Worm (Caenorhabditis elegans) whole organism, L1 larva: ENCODE measurements around the gene aat-6.

Source experiments
- C04F5.9 ChIP-seq: sonication (generic microtip); optimal IDR thresholded peaks from 2 replicates; lab custom pipeline; 2016; ENCODE audit warnings: missing genetic modification characterization, missing compliant biosample characterization
- C34B4.2 ChIP-seq: sonication (generic microtip); optimal IDR thresholded peaks from 2 replicates; lab custom pipeline; 2017; ENCODE audit warnings: mild to moderate bottlenecking, missing genetic modification characterization, missing compliant biosample characterization
- aha-1 ChIP-seq: fragments of 150-350 bp; optimal IDR thresholded peaks from 2 replicates; lab custom pipeline; 2014; ENCODE audit warnings: missing biosample characterization, missing genetic modification characterization
- ama-1 ChIP-seq: fragments of 150-350 bp; optimal IDR thresholded peaks from 2 replicates; lab custom pipeline; 2014
- blmp-1 ChIP-seq: fragments of 150-350 bp; optimal IDR thresholded peaks from 2 replicates; lab custom pipeline; 2014; ENCODE audit warnings: missing biosample characterization, missing genetic modification characterization
- ceh-63 ChIP-seq: fragments of 200-800 bp; sonication (Bioruptor generic); optimal IDR thresholded peaks from 2 replicates; lab custom pipeline; 2018; ENCODE audit warnings: mild to moderate bottlenecking, missing genetic modification characterization, missing compliant biosample characterization
- ceh-8 ChIP-seq: fragments of 200-800 bp; sonication (Bioruptor generic); optimal IDR thresholded peaks from 2 replicates; lab custom pipeline; 2018; ENCODE audit warnings: mild to moderate bottlenecking, missing genetic modification characterization, moderate library complexity, missing compliant biosample characterization
- ceh-90 ChIP-seq: sonication (generic microtip); optimal IDR thresholded peaks from 2 replicates; lab custom pipeline; 2016; ENCODE audit warnings: missing genetic modification characterization, missing compliant biosample characterization
- ces-1 ChIP-seq: fragments of 150-350 bp; optimal IDR thresholded peaks from 2 replicates; lab custom pipeline; 2014; ENCODE audit warnings: missing biosample characterization, missing genetic modification reagents, missing genetic modification characterization
- egl-27 ChIP-seq, 2 experiments: fragments of 150-350 bp in 1 of 2; sonication (generic microtip); optimal IDR thresholded peaks; 3 replicates each; lab custom pipeline; 2017 to 2018; ENCODE audit warnings: missing biosample characterization in 2 of 2, missing genetic modification characterization in 2 of 2, missing genetic modification reagents in 2 of 2
- fkh-10 ChIP-seq: sonication (generic microtip); optimal IDR thresholded peaks from 2 replicates; lab custom pipeline; 2017; ENCODE audit warnings: missing biosample characterization, missing genetic modification reagents, missing genetic modification characterization
- fos-1 ChIP-seq: fragments of 150-350 bp; optimal IDR thresholded peaks from 2 replicates; lab custom pipeline; 2014; ENCODE audit warnings: missing biosample characterization, missing genetic modification characterization
- grh-1 ChIP-seq: fragments of 200-800 bp; sonication (Bioruptor generic); IDR thresholded peaks from 2 replicates; pipeline ENCODE4 v1.3.6; 2022; ENCODE audit warnings: missing genetic modification reagents, missing genetic modification characterization, missing compliant biosample characterization
- hlh-4 ChIP-seq: sonication (generic microtip); optimal IDR thresholded peaks from 2 replicates; lab custom pipeline; 2016; ENCODE audit warnings: mild to moderate bottlenecking, missing genetic modification characterization, missing compliant biosample characterization
- jun-1 ChIP-seq: fragments of 150-350 bp; optimal IDR thresholded peaks from 2 replicates; lab custom pipeline; 2014; ENCODE audit warnings: missing biosample characterization, missing genetic modification reagents, missing genetic modification characterization
- lin-13 ChIP-seq: fragments of 150-350 bp; optimal IDR thresholded peaks from 2 replicates; lab custom pipeline; 2014; ENCODE audit warnings: missing biosample characterization, missing genetic modification reagents, missing genetic modification characterization
- lin-14 ChIP-seq: fragments of 200-800 bp; sonication (Bioruptor generic); optimal IDR thresholded peaks from 2 replicates; lab custom pipeline; 2018; ENCODE audit warnings: mild to moderate bottlenecking, missing genetic modification characterization, moderate library complexity, missing compliant biosample characterization
- lin-35 ChIP-seq, 2 experiments: fragments of 150-350 bp; optimal IDR thresholded peaks; 2 replicates each; lab custom pipeline; 2014; ENCODE audit warnings: missing biosample characterization in 2 of 2, missing genetic modification characterization in 2 of 2, missing genetic modification reagents in 2 of 2
- lsy-2 ChIP-seq, 2 experiments: fragments of 150-350 bp; optimal IDR thresholded peaks; 2 replicates each; lab custom pipeline; 2014; ENCODE audit warnings: missing biosample characterization in 2 of 2, missing genetic modification characterization in 2 of 2
- mab-9 ChIP-seq: fragments of 200-800 bp; sonication (Bioruptor generic); IDR thresholded peaks from 2 replicates; pipeline ENCODE4 v1.3.6; 2022; ENCODE audit warnings: missing genetic modification reagents, missing genetic modification characterization, missing compliant biosample characterization
- mdl-1 ChIP-seq, 2 experiments: fragments of 150-350 bp; optimal IDR thresholded peaks; 2 replicates each; lab custom pipeline; 2014 to 2017; ENCODE audit warnings: missing biosample characterization in 2 of 2, missing genetic modification characterization in 2 of 2, inconsistent platforms in 1 of 2
- nhr-11 ChIP-seq: fragments of 150-350 bp; optimal IDR thresholded peaks from 2 replicates; lab custom pipeline; 2014; ENCODE audit warnings: missing biosample characterization, missing genetic modification characterization
- nhr-19 ChIP-seq: fragments of 200-800 bp; sonication (Bioruptor generic); conservative IDR thresholded peaks from 2 replicates; pipeline ENCODE4 v1.3.6; 2022; ENCODE audit warnings: missing genetic modification characterization, missing compliant biosample characterization
- nhr-20 ChIP-seq: sonication (generic microtip); optimal IDR thresholded peaks from 2 replicates; lab custom pipeline; 2016; ENCODE audit warnings: mild to moderate bottlenecking, missing genetic modification characterization, missing compliant biosample characterization
- nhr-71 ChIP-seq: sonication (generic microtip); optimal IDR thresholded peaks from 2 replicates; lab custom pipeline; 2016; ENCODE audit warnings: mild to moderate bottlenecking, missing genetic modification characterization, moderate library complexity, missing compliant biosample characterization
- nhr-85 ChIP-seq: sonication (generic microtip); peaks from one replicate; lab custom pipeline; 2016; ENCODE audit warnings: missing genetic modification characterization, inconsistent platforms, missing compliant biosample characterization
- nhr-90 ChIP-seq: sonication (generic microtip); optimal IDR thresholded peaks from 2 replicates; lab custom pipeline; 2016; ENCODE audit warnings: mild to moderate bottlenecking, missing genetic modification characterization, missing compliant biosample characterization; ENCODE audit not compliant: poor library complexity
- rnt-1 ChIP-seq: sonication (generic microtip); optimal IDR thresholded peaks from 2 replicates; lab custom pipeline; 2016; ENCODE audit warnings: mild to moderate bottlenecking, missing genetic modification characterization, moderate library complexity, missing compliant biosample characterization
- skn-1 ChIP-seq: fragments of 150-350 bp; optimal IDR thresholded peaks from 2 replicates; lab custom pipeline; 2014; ENCODE audit warnings: missing biosample characterization, missing genetic modification characterization
- snpc-4 ChIP-seq: fragments of 150-350 bp; optimal IDR thresholded peaks from 2 replicates; lab custom pipeline; 2014; ENCODE audit warnings: missing biosample characterization, missing genetic modification characterization
- sup-37 ChIP-seq: fragments of 200-800 bp; sonication (Bioruptor generic); optimal IDR thresholded peaks from 2 replicates; lab custom pipeline; 2018; ENCODE audit warnings: mild to moderate bottlenecking, missing genetic modification characterization, missing compliant biosample characterization
- swsn-7 ChIP-seq: sonication (generic microtip); optimal IDR thresholded peaks from 2 replicates; lab custom pipeline; 2016; ENCODE audit warnings: missing genetic modification characterization, missing compliant biosample characterization
- tbx-2 ChIP-seq: sonication (generic microtip); optimal IDR thresholded peaks from 2 replicates; lab custom pipeline; 2016; ENCODE audit warnings: missing genetic modification characterization, missing compliant biosample characterization
- unc-98 ChIP-seq: fragments of 200-800 bp; sonication (Bioruptor generic); IDR thresholded peaks from 2 replicates; pipeline ENCODE4 v1.3.6; 2022; ENCODE audit warnings: missing genetic modification characterization, missing compliant biosample characterization
- zag-1 ChIP-seq: fragments of 150-350 bp; optimal IDR thresholded peaks from 2 replicates; lab custom pipeline; 2014; ENCODE audit warnings: missing biosample characterization, missing genetic modification characterization
- zip-4 ChIP-seq: fragments of 200-800 bp; sonication (Bioruptor generic); optimal IDR thresholded peaks from 2 replicates; lab custom pipeline; 2018; ENCODE audit warnings: mild to moderate bottlenecking, missing genetic modification characterization, moderate library complexity, missing compliant biosample characterization
- ztf-4 ChIP-seq: fragments of 150-350 bp; optimal IDR thresholded peaks from 2 replicates; lab custom pipeline; 2014; ENCODE audit warnings: missing biosample characterization, missing genetic modification characterization

Gene aat-6

ce11 chrV:11443503-11443902, 27.0 kb downstream of the aat-6 start, which contains the start of gene F57B7.2:
Gene F57B7.2, minus strand, starts transcription at chrV:11443603.
- TF ChIP-seq nhr-71 (tag; lab: Kevin White, UChicago) = no peak
- peak; percentile 38 for TF ChIP-seq lin-14 (GFP tag; lab: Kevin White, UChicago)

- TF ChIP-seq hlh-4 (tag; lab: Kevin White, UChicago) (no peak), aha-1 (tag; lab: Kevin White, UChicago) (no peak), lin-35 (GFP tag; optimal IDR thresholded peaks at IDR 0.05; lab: Kevin White, UChicago) (no peak), zip-4 (GFP tag; lab: Kevin White, UChicago) (no peak), nhr-85 (tag; lab: Kevin White, UChicago) (no peak), ces-1 (GFP tag; lab: Kevin White, UChicago) (no peak), nhr-20 (tag; lab: Kevin White, UChicago) (no peak), swsn-7 (no peak), fos-1 (tag; lab: Kevin White, UChicago) (no peak), jun-1 (no peak), ceh-8 (GFP tag; lab: Kevin White, UChicago) (no peak), egl-27 (tag; optimal IDR thresholded peaks at IDR 0.05; lab: Kevin White, UChicago) (no peak)
These were observed 31.3 kb downstream of the aat-6 start for ce11 chrV:11439202-11439601.

- TF ChIP-seq snpc-4 (no peak), grh-1 (GFP tag; lab: Robert Waterston, UW) (no peak), ztf-4 (tag; lab: Kevin White, UChicago) (no peak), rnt-1 (no peak), lsy-2 (tag; optimal IDR thresholded peaks at IDR 0.05; lab: Kevin White, UChicago) (no peak), ces-1 (GFP tag; lab: Kevin White, UChicago) (no peak)
- TF ChIP-seq, all 84 proteins: peak for 0
These were observed 32.0 kb downstream of the aat-6 start, which contains the start of gene dmsr-1 for ce11 chrV:11438464-11438863. Gene dmsr-1, plus strand, starts transcription at chrV:11438764.

- no peak for TF ChIP-seq ama-1 (lab: Kevin White, UChicago)
- TF ChIP-seq lin-14 (GFP tag; lab: Kevin White, UChicago) = peak; percentile 33
These were observed 34.1 kb downstream of the aat-6 start for ce11 chrV:11436407-11436806.

- TF ChIP-seq sup-37 (no peak), jun-1 (no peak), zag-1 (tag; lab: Kevin White, UChicago) (no peak), mab-9 (GFP tag; lab: Robert Waterston, UW) (no peak), C04F5.9 (tag; lab: Kevin White, UChicago) (no peak), fkh-10 (GFP tag; lab: Kevin White, UChicago) (no peak), ceh-63 (no peak), lin-13 (no peak), ceh-8 (GFP tag; lab: Kevin White, UChicago) (no peak), ceh-90 (tag; lab: Kevin White, UChicago) (no peak), C34B4.2 (no peak), tbx-2 (tag; lab: Kevin White, UChicago) (no peak), swsn-7 (no peak), skn-1 (tag; lab: Kevin White, UChicago) (no peak), nhr-19 (GFP tag; lab: Robert Waterston, UW) (no peak), mdl-1 (tag; optimal IDR thresholded peaks at IDR 0.05; lab: Kevin White, UChicago) (no peak), blmp-1 (no peak)
These were observed 35.2 kb downstream of the aat-6 start for ce11 chrV:11435242-11435641.

ce11 chrV:11430823-11431222, 39.6 kb downstream of the aat-6 start:
- no peak for TF ChIP-seq egl-27 (tag; optimal IDR thresholded peaks at IDR 0.05; lab: Kevin White, UChicago)
- TF ChIP-seq unc-98 (GFP tag; lab: Robert Waterston, UW) = no peak
- no peak for TF ChIP-seq nhr-90
- no peak for TF ChIP-seq nhr-11
- peak; percentile 11 for TF ChIP-seq lin-14 (GFP tag; lab: Kevin White, UChicago)
- no peak for TF ChIP-seq swsn-7
- peak; percentile 72 for TF ChIP-seq fkh-10 (GFP tag; lab: Kevin White, UChicago)
- TF ChIP-seq, all 84 proteins: peak for 2
